ENCODE assay signal across 4 fruit fly cellular contexts in genomic region chr4:505112-505619, dm6.
TF ChIP-seq lines count a peak whose summit lies in the region.

No protein-coding gene starts in this region.

- TF ChIP-seq CTCF in whole organism, embryonic (GFP tag; optimal IDR thresholded peaks at IDR 0.05; lab: Kevin White, UChicago), result no peak

TF ChIP-seq in whole organism, embryonic, 481 proteins besides CTCF, POLR2A, EP300 and RAD21 (continues in another document):
- TF ChIP-seq CG12155 (GFP tag; optimal IDR thresholded peaks at IDR 0.05; lab: Kevin White, UChicago) (no peak), unc-4 (GFP tag; IDR thresholded peaks at IDR 0.05; lab: Robert Waterston, UW; ENCODE audit: partially characterized antibody) (no peak), hkb (optimal IDR thresholded peaks at IDR 0.05; lab: Kevin White, UChicago) (no peak), hkb (GFP tag; IDR thresholded peaks at IDR 0.05; lab: Robert Waterston, UW) (no peak), CG18619 (GFP tag; optimal IDR thresholded peaks at IDR 0.05; lab: Kevin White, UChicago) (no peak), gro (GFP tag; optimal IDR thresholded peaks at IDR 0.05; lab: Kevin White, UChicago) (no peak), jing (GFP tag; optimal IDR thresholded peaks at IDR 0.05; lab: Kevin White, UChicago) (peak; percentile 9), CG14860 (GFP tag; IDR thresholded peaks at IDR 0.05; lab: Robert Waterston, UW; ENCODE audit: partially characterized antibody) (0 out of 3 replicates have a peak, but pooled peaks have one; percentile 11), MTF-1 (GFP tag; optimal IDR thresholded peaks at IDR 0.05; lab: Kevin White, UChicago; ENCODE audit: borderline replicate concordance) (no peak), ken (GFP tag; IDR thresholded peaks at IDR 0.05; lab: Robert Waterston, UW) (no peak), Hey (tag; optimal IDR thresholded peaks at IDR 0.05; lab: Kevin White, UChicago) (no peak), CG3065 (GFP tag; optimal IDR thresholded peaks at IDR 0.05; lab: Kevin White, UChicago) (no peak), CG10979 (tag; optimal IDR thresholded peaks at IDR 0.05; lab: Kevin White, UChicago) (no peak), ttk (GFP tag; IDR thresholded peaks at IDR 0.05; lab: Robert Waterston, UW) (no peak), D19B (GFP tag; optimal IDR thresholded peaks at IDR 0.05; lab: Kevin White, UChicago) (no peak), CG7786 (GFP tag; optimal IDR thresholded peaks at IDR 0.05; lab: Kevin White, UChicago) (no peak), hth (optimal IDR thresholded peaks at IDR 0.05; lab: Kevin White, UChicago) (no peak), CG16779 (GFP tag; IDR thresholded peaks at IDR 0.05; lab: Robert Waterston, UW) (0 out of 2 replicates have a peak, but pooled peaks have one; percentile 9), pros (GFP tag; optimal IDR thresholded peaks at IDR 0.05; lab: Kevin White, UChicago) (peak; percentile 59), Ets65A (GFP tag; lab: Kevin White, UChicago) (no peak), CG3163 (GFP tag; optimal IDR thresholded peaks at IDR 0.05; lab: Kevin White, UChicago) (peak; percentile 88), CG10274 (GFP tag; optimal IDR thresholded peaks at IDR 0.05; lab: Kevin White, UChicago) (peak; percentile 51), Dip3 (GFP tag; optimal IDR thresholded peaks at IDR 0.05; lab: Kevin White, UChicago) (no peak)

TF ChIP-seq in whole organism, prepupa, 60 proteins besides CTCF, POLR2A, EP300 and RAD21 (continues in another document):
- no peak for TF ChIP-seq Gug (GFP tag; IDR thresholded peaks at IDR 0.05; lab: Robert Waterston, UW)
- TF ChIP-seq Ets96B (tag; optimal IDR thresholded peaks at IDR 0.05; lab: Kevin White, UChicago), result no peak
- TF ChIP-seq CG9139 (GFP tag; optimal IDR thresholded peaks at IDR 0.05; lab: Kevin White, UChicago), result no peak
- no peak for TF ChIP-seq Ets21C (GFP tag; optimal IDR thresholded peaks at IDR 0.05; lab: Kevin White, UChicago)
- no peak for TF ChIP-seq CG3032 (tag; optimal IDR thresholded peaks at IDR 0.05; lab: Kevin White, UChicago)
- no peak for TF ChIP-seq dsx (GFP tag; optimal IDR thresholded peaks at IDR 0.05; lab: Kevin White, UChicago; ENCODE audit: poor library complexity, severe bottlenecking)
- no peak for TF ChIP-seq CG32006 (GFP tag; optimal IDR thresholded peaks at IDR 0.05; lab: Kevin White, UChicago)
- TF ChIP-seq vri (GFP tag; optimal IDR thresholded peaks at IDR 0.05; lab: Kevin White, UChicago), result no peak
- TF ChIP-seq spab (GFP tag; optimal IDR thresholded peaks at IDR 0.05; lab: Kevin White, UChicago), result no peak
- TF ChIP-seq Lpt (GFP tag; optimal IDR thresholded peaks at IDR 0.05; lab: Kevin White, UChicago), result no peak
- peak; percentile 49 for TF ChIP-seq fkh (GFP tag; optimal IDR thresholded peaks at IDR 0.05; lab: Kevin White, UChicago)
- TF ChIP-seq lz (GFP tag; optimal IDR thresholded peaks at IDR 0.05; lab: Kevin White, UChicago), result no peak
- TF ChIP-seq CG1621 (tag; optimal IDR thresholded peaks at IDR 0.05; lab: Kevin White, UChicago), result no peak
- TF ChIP-seq Hr38 (GFP tag; optimal IDR thresholded peaks at IDR 0.05; lab: Kevin White, UChicago), result no peak
- no peak for TF ChIP-seq eg (GFP tag; IDR thresholded peaks at IDR 0.05; lab: Robert Waterston, UW)
- no peak for TF ChIP-seq CG8319 (GFP tag; optimal IDR thresholded peaks at IDR 0.05; lab: Kevin White, UChicago)
- TF ChIP-seq Blimp-1 (GFP tag; optimal IDR thresholded peaks at IDR 0.05; lab: Kevin White, UChicago), result no peak
- no peak for TF ChIP-seq CG10669 (GFP tag; optimal IDR thresholded peaks at IDR 0.05; lab: Kevin White, UChicago)
- TF ChIP-seq CG6854 (GFP tag; optimal IDR thresholded peaks at IDR 0.05; lab: Kevin White, UChicago), result no peak
- TF ChIP-seq CG10631 (GFP tag; optimal IDR thresholded peaks at IDR 0.05; lab: Kevin White, UChicago), result no peak
- TF ChIP-seq Sox102F (GFP tag; optimal IDR thresholded peaks at IDR 0.05; lab: Kevin White, UChicago), result no peak
- no peak for TF ChIP-seq CG8119 (GFP tag; IDR thresholded peaks at IDR 0.05; lab: Robert Waterston, UW)
- no peak for TF ChIP-seq pdm3 (GFP tag; optimal IDR thresholded peaks at IDR 0.05; lab: Kevin White, UChicago)
- TF ChIP-seq ss (GFP tag; optimal IDR thresholded peaks at IDR 0.05; lab: Kevin White, UChicago), result no peak
- no peak for TF ChIP-seq CG34406 (GFP tag; optimal IDR thresholded peaks at IDR 0.05; lab: Kevin White, UChicago)

TF ChIP-seq in whole organism, pupa, 21 proteins besides CTCF, POLR2A, EP300 and RAD21:
- TF ChIP-seq CG15710 (tag; optimal IDR thresholded peaks at IDR 0.05; lab: Kevin White, UChicago) (no peak), EcR (GFP tag; optimal IDR thresholded peaks at IDR 0.05; lab: Kevin White, UChicago) (peak; percentile 49), CG13204 (GFP tag; optimal IDR thresholded peaks at IDR 0.05; lab: Kevin White, UChicago) (peak; percentile 24), Pif1B (GFP tag; optimal IDR thresholded peaks at IDR 0.05; lab: Kevin White, UChicago) (no peak)
TF ChIP-seq in whole organism, pupa: peak in this region for 2.

TF ChIP-seq in whole organism, wandering third instar larva, 38 proteins besides CTCF, POLR2A, EP300 and RAD21:
- TF ChIP-seq lola (GFP tag; optimal IDR thresholded peaks at IDR 0.05; lab: Kevin White, UChicago), result no peak
- no peak for TF ChIP-seq Vsx2 (GFP tag; optimal IDR thresholded peaks at IDR 0.05; lab: Kevin White, UChicago; ENCODE audit: partially characterized antibody)
- peak; percentile 51 for TF ChIP-seq psq (GFP tag; optimal IDR thresholded peaks at IDR 0.05; lab: Kevin White, UChicago)
- no peak for TF ChIP-seq ey (GFP tag; optimal IDR thresholded peaks at IDR 0.05; lab: Kevin White, UChicago)
- TF ChIP-seq Hr78 (GFP tag; optimal IDR thresholded peaks at IDR 0.05; lab: Kevin White, UChicago), result no peak
- TF ChIP-seq jim (GFP tag; optimal IDR thresholded peaks at IDR 0.05; lab: Kevin White, UChicago), result no peak
- TF ChIP-seq Abd-B (GFP tag; optimal IDR thresholded peaks at IDR 0.05; lab: Kevin White, UChicago), result no peak
- TF ChIP-seq HLH106 (tag; optimal IDR thresholded peaks at IDR 0.05; lab: Kevin White, UChicago), result no peak
- no peak for TF ChIP-seq sage (GFP tag; optimal IDR thresholded peaks at IDR 0.05; lab: Kevin White, UChicago)
- TF ChIP-seq Dif (GFP tag; optimal IDR thresholded peaks at IDR 0.05; lab: Kevin White, UChicago; ENCODE audit: partially characterized antibody), result peak; percentile 41
- TF ChIP-seq woc (GFP tag; optimal IDR thresholded peaks at IDR 0.05; lab: Kevin White, UChicago), result no peak
- no peak for TF ChIP-seq Mio (GFP tag; optimal IDR thresholded peaks at IDR 0.05; lab: Kevin White, UChicago)

Comparison
In these comparisons a context has a peak if more than half of its experiments do, and no peak if none do; other contexts are left out.
1. Of the 7 proteins assayed by ChIP-seq in both whole organism, embryonic and whole organism, prepupa: peak only in whole organism, embryonic: CG16779; only in whole organism, prepupa: none; in both: none; in neither: 6.